Worm (Caenorhabditis elegans) whole organism, L1 larva: ENCODE measurements around the gene fbxb-108.

Experiments used
- egl-27 ChIP-seq, 2 experiments: fragments of 150-350 bp in 1 of 2; sonication (generic microtip); optimal IDR thresholded peaks; 3 replicates each; lab custom pipeline; 2017 to 2018; ENCODE audit warnings: missing biosample characterization in 2 of 2, missing genetic modification characterization in 2 of 2, missing genetic modification reagents in 2 of 2
- hpl-2 ChIP-seq: fragments of 150-350 bp; optimal IDR thresholded peaks from 2 replicates; lab custom pipeline; 2014; ENCODE audit warnings: missing biosample characterization, missing genetic modification reagents, missing genetic modification characterization
- lin-13 ChIP-seq: fragments of 150-350 bp; optimal IDR thresholded peaks from 2 replicates; lab custom pipeline; 2014; ENCODE audit warnings: missing biosample characterization, missing genetic modification reagents, missing genetic modification characterization
- lin-39 ChIP-seq: fragments of 150-350 bp; optimal IDR thresholded peaks from 2 replicates; lab custom pipeline; 2014; ENCODE audit warnings: missing biosample characterization, missing genetic modification reagents, missing genetic modification characterization
- mdl-1 ChIP-seq, 2 experiments: fragments of 150-350 bp; optimal IDR thresholded peaks; 2 replicates each; lab custom pipeline; 2014 to 2017; ENCODE audit warnings: missing biosample characterization in 2 of 2, missing genetic modification characterization in 2 of 2, inconsistent platforms in 1 of 2
- nhr-12 ChIP-seq: sonication (generic microtip); optimal IDR thresholded peaks from 2 replicates; lab custom pipeline; 2017; ENCODE audit warnings: missing biosample characterization, missing genetic modification characterization
- nhr-20 ChIP-seq: sonication (generic microtip); optimal IDR thresholded peaks from 2 replicates; lab custom pipeline; 2016; ENCODE audit warnings: mild to moderate bottlenecking, missing genetic modification characterization, missing compliant biosample characterization
- skn-1 ChIP-seq: fragments of 150-350 bp; optimal IDR thresholded peaks from 2 replicates; lab custom pipeline; 2014; ENCODE audit warnings: missing biosample characterization, missing genetic modification characterization
- snpc-4 ChIP-seq: fragments of 150-350 bp; optimal IDR thresholded peaks from 2 replicates; lab custom pipeline; 2014; ENCODE audit warnings: missing biosample characterization, missing genetic modification characterization
- tlp-1 ChIP-seq: fragments of 150-350 bp; optimal IDR thresholded peaks from 2 replicates; lab custom pipeline; 2014; ENCODE audit warnings: missing biosample characterization, missing genetic modification characterization
- ztf-11 ChIP-seq, 2 experiments: sonication (generic microtip); optimal IDR thresholded peaks; 2 replicates each; lab custom pipeline; 2016 to 2017; ENCODE audit warnings: missing genetic modification characterization in 2 of 2, missing biosample characterization in 1 of 2, missing compliant biosample characterization in 1 of 2

DNA sequence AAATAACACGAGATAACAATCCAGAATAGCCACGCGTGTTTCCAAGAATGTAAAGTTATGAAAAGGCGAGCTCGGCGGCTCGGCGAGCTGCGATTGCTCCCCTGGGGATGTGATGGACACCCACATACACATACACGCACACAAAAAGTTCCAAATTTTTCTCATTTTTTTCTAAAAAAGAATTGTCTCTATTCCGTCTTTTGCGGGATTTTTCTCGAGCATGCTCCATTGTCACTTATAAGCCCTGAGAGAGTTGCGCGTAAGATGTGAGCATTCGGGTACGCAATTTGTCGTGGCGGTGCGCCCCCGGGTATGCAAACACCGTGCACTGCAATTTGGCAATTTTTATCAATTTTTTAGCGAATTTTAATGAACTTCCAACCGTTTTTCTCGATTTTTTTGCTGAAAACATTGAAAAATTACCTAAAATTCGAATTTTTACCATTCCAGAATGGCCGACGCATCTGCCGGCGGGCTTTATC, 22.3 kb downstream of the fbxb-108 start, which contains the start of the genes F08D12.12 and srpa-72:
- TF ChIP-seq snpc-4 (tag; lab: Kevin White, UChicago), result no peak
- TF ChIP-seq nhr-12 (tag; lab: Kevin White, UChicago), result no peak
- no peak for TF ChIP-seq hpl-2 (GFP tag; lab: Kevin White, UChicago)
- peak; percentile 27 for TF ChIP-seq lin-13
- TF ChIP-seq mdl-1 (tag; optimal IDR thresholded peaks at IDR 0.05; lab: Kevin White, UChicago), result peak in 1 of 2 experiments; percentile 18
- TF ChIP-seq ztf-11 (tag; optimal IDR thresholded peaks at IDR 0.05; lab: Kevin White, UChicago), result no peak
- no peak for TF ChIP-seq egl-27 (tag; optimal IDR thresholded peaks at IDR 0.05; lab: Kevin White, UChicago)
- TF ChIP-seq nhr-20 (tag; lab: Kevin White, UChicago), result no peak
- no peak for TF ChIP-seq tlp-1 (tag; lab: Kevin White, UChicago)
- no peak for TF ChIP-seq lin-39
- TF ChIP-seq skn-1, result no peak
